Worm (Caenorhabditis elegans) whole organism, late embryonic: Measurements from ENCODE around the gene C49F8.14.

Experiments used
- elt-2 ChIP-seq: sonication (generic microtip); optimal IDR thresholded peaks from 2 replicates; lab custom pipeline; 2016; ENCODE audit warnings: missing genetic modification reagents, missing genetic modification characterization, missing compliant biosample characterization
- ztf-16 ChIP-seq: sonication (generic microtip); optimal IDR thresholded peaks from 2 replicates; lab custom pipeline; 2017; ENCODE audit warnings: missing genetic modification characterization, missing compliant biosample characterization

ce11 chrX:13350804-13351747 is 25.7 kb downstream of the C49F8.14 start, which contains the start of gene mxl-3:
- TF ChIP-seq ztf-16 (tag; lab: Kevin White, UChicago) (no peak), elt-2 (tag; lab: Kevin White, UChicago) (no peak)
